Fruit fly (Drosophila melanogaster): ENCODE results near the gene CG3823.
A peak's percentile ranks its signal among the peaks of the same experiment; 100 is the strongest.

Gene CG3823

DNA sequence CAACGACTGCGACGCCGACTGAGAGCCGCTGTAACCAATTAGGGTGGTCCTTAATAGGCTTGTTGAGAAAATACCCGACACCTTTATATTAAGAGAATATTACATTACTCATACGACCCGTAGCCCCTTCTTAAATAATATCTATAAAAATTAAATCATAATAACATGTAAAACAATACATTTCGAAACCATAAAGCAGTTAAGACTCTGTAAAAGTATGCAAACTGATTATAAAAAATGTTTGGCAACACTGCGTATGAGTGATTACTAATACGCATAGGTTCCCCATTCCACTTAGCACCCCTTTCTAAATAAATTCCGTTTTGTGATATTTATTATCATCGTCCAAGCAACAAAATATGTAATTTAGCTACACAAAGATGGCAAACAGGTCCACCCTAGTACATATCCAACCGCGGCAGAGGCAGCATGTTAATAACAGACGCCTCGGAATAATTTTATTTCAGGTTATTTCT is 36.9 kb downstream of the CG3823 start (continued):
- TF ChIP-seq HLHmδ (GFP tag; optimal IDR thresholded peaks at IDR 0.05) = no peak
- peak; percentile 67 for TF ChIP-seq Usf (GFP tag; optimal IDR thresholded peaks at IDR 0.05)
- peak; percentile 30 for TF ChIP-seq CG12299 (tag; optimal IDR thresholded peaks at IDR 0.05)
- peak; percentile 64 for TF ChIP-seq CG6254 (GFP tag; optimal IDR thresholded peaks at IDR 0.05)
- TF ChIP-seq Deaf1 (tag; optimal IDR thresholded peaks at IDR 0.05) = peak; percentile 56
- TF ChIP-seq Vsx1 (GFP tag; optimal IDR thresholded peaks at IDR 0.05) = peak; percentile 61
- no peak for TF ChIP-seq nerfin-2 (GFP tag; IDR thresholded peaks at IDR 0.05; ENCODE audit: partially characterized antibody)
- TF ChIP-seq Spps (tag; optimal IDR thresholded peaks at IDR 0.05) = peak; percentile 24
- no peak for TF ChIP-seq pan (optimal IDR thresholded peaks at IDR 0.05)
- TF ChIP-seq pan (GFP tag; optimal IDR thresholded peaks at IDR 0.05 in 1 of 2, IDR thresholded peaks at IDR 0.05 in 1 of 2) = peak in 1 of 2 experiments; percentile 38
- peak; percentile 69; the same call in 2 of the 3 replicates for TF ChIP-seq row (GFP tag; IDR thresholded peaks at IDR 0.05)
- peak; percentile 68 for TF ChIP-seq lbe (GFP tag; optimal IDR thresholded peaks at IDR 0.05)
- peak; percentile 87 for TF ChIP-seq odd (GFP tag; optimal IDR thresholded peaks at IDR 0.05)
- no peak for TF ChIP-seq pnt (GFP tag; optimal IDR thresholded peaks at IDR 0.05)
- no peak for TF ChIP-seq Hr39 (optimal IDR thresholded peaks at IDR 0.05)
- peak; percentile 54; the same call in 1 of the 2 replicates for TF ChIP-seq ttk (GFP tag; IDR thresholded peaks at IDR 0.05)
- no peak for TF ChIP-seq CG11093 (GFP tag; IDR thresholded peaks at IDR 0.05)
- TF ChIP-seq CG9932 (GFP tag; IDR thresholded peaks at IDR 0.05) = peak; percentile 66
- peak; percentile 29 for TF ChIP-seq CG4707 (GFP tag; optimal IDR thresholded peaks at IDR 0.05)
- no peak for TF ChIP-seq hkb (optimal IDR thresholded peaks at IDR 0.05)
- TF ChIP-seq hkb (GFP tag; IDR thresholded peaks at IDR 0.05) = peak; percentile 64; the same call in 1 of the 2 replicates
- TF ChIP-seq salm (tag; optimal IDR thresholded peaks at IDR 0.05) = peak; percentile 58
- TF ChIP-seq lola (GFP tag; optimal IDR thresholded peaks at IDR 0.05) = peak in 1 of 3 experiments; percentile 70
- TF ChIP-seq psq (GFP tag; optimal IDR thresholded peaks at IDR 0.05) = no peak
- peak; percentile 37 for TF ChIP-seq CG16863 (GFP tag; optimal IDR thresholded peaks at IDR 0.05)
- TF ChIP-seq vvl (GFP tag; IDR thresholded peaks at IDR 0.05) = peak; percentile 52; the same call in 1 of the 2 replicates
- peak; percentile 34 for TF ChIP-seq CG30020 (tag; optimal IDR thresholded peaks at IDR 0.05)
- TF ChIP-seq Jarid2 (GFP tag; optimal IDR thresholded peaks at IDR 0.05) = peak; percentile 32
- TF ChIP-seq zen2 (GFP tag; IDR thresholded peaks at IDR 0.05; ENCODE audit: partially characterized antibody) = no peak
- peak; percentile 73 for TF ChIP-seq CG6689 (GFP tag; IDR thresholded peaks at IDR 0.05)
- TF ChIP-seq stc (GFP tag; IDR thresholded peaks at IDR 0.05) = 0 out of 2 replicates have a peak, but pooled peaks have one; percentile 34
- peak; percentile 73 for TF ChIP-seq nerfin-1 (tag; optimal IDR thresholded peaks at IDR 0.05)
- no peak for TF ChIP-seq Oaz (GFP tag; IDR thresholded peaks at IDR 0.05)
- no peak for TF ChIP-seq Opbp (GFP tag; IDR thresholded peaks at IDR 0.05; ENCODE audit: partially characterized antibody)
- peak; percentile 50; the same call in 1 of the 2 replicates for TF ChIP-seq wdn (GFP tag; IDR thresholded peaks at IDR 0.05)
- peak; percentile 9 for TF ChIP-seq jing (GFP tag; optimal IDR thresholded peaks at IDR 0.05)
- TF ChIP-seq CG4404 (GFP tag; IDR thresholded peaks at IDR 0.05) = no peak
- TF ChIP-seq CG10462 (GFP tag; optimal IDR thresholded peaks at IDR 0.05) = no peak
- TF ChIP-seq Nf-YA (GFP tag; IDR thresholded peaks at IDR 0.05) = no peak
- peak; percentile 58 for TF ChIP-seq lmd (GFP tag; IDR thresholded peaks at IDR 0.05)
- no peak for TF ChIP-seq cas (GFP tag; IDR thresholded peaks at IDR 0.05)
- TF ChIP-seq jigr1 (GFP tag; IDR thresholded peaks at IDR 0.05) = no peak
- no peak for TF ChIP-seq NC2β (GFP tag; optimal IDR thresholded peaks at IDR 0.05)
- TF ChIP-seq B-H2 (GFP tag; optimal IDR thresholded peaks at IDR 0.05) = peak; percentile 52
- TF ChIP-seq her (GFP tag; optimal IDR thresholded peaks at IDR 0.05) = peak; percentile 9
- TF ChIP-seq CG14050 (GFP tag; IDR thresholded peaks at IDR 0.05) = peak; percentile 24; the same call in 1 of the 3 replicates
- 0 out of 3 replicates have a peak, but pooled peaks have one; percentile 40 for TF ChIP-seq CG7357 (GFP tag; IDR thresholded peaks at IDR 0.05)
- no peak for TF ChIP-seq zf30C (GFP tag; optimal IDR thresholded peaks at IDR 0.05)
- no peak for TF ChIP-seq Elba2 (GFP tag; optimal IDR thresholded peaks at IDR 0.05)
- TF ChIP-seq dpn (GFP tag; optimal IDR thresholded peaks at IDR 0.05) = peak in 1 of 2 experiments; percentile 63
- peak; percentile 58 for TF ChIP-seq CG15514 (GFP tag; optimal IDR thresholded peaks at IDR 0.05)

Data from whole organism, embryonic.